Worm (Caenorhabditis elegans) whole organism, L4 larva: ENCODE results near the gene C02B4.3.

ENCODE experiments used
- F26F4.8 ChIP-seq: fragments of 200-800 bp; sonication (Bioruptor generic); conservative IDR thresholded peaks from 2 replicates; pipeline ENCODE4 v1.3.6; 2022; ENCODE audit warnings: missing genetic modification characterization, missing compliant biosample characterization
- F37D6.2 ChIP-seq: sonication (generic microtip); optimal IDR thresholded peaks from 2 replicates; lab custom pipeline; 2016; ENCODE audit warnings: mild to moderate bottlenecking, missing genetic modification characterization, missing compliant biosample characterization
- F44E2.7 ChIP-seq: fragments of 200-800 bp; sonication (Bioruptor generic); IDR thresholded peaks from 2 replicates; pipeline ENCODE4 v2.1.2; 2022; ENCODE audit warnings: missing genetic modification characterization, missing compliant biosample characterization
- Y75B8A.6 ChIP-seq: fragments of 200-800 bp; sonication (Bioruptor generic); IDR thresholded peaks from 2 replicates; pipeline ENCODE4 v1.3.6; 2022; ENCODE audit warnings: missing genetic modification reagents, missing genetic modification characterization, missing compliant biosample characterization
- ZK546.5 ChIP-seq, 2 experiments: sonication (generic microtip); optimal IDR thresholded peaks; 2 replicates each; lab custom pipeline; 2017; ENCODE audit warnings: missing biosample characterization in 2 of 2, missing genetic modification characterization in 2 of 2
- aha-1 ChIP-seq: fragments of 150-350 bp; peaks from one replicate; lab custom pipeline; 2014; ENCODE audit warnings: missing biosample characterization, missing genetic modification characterization
- aly-2 ChIP-seq: sonication (generic microtip); optimal IDR thresholded peaks from 2 replicates; lab custom pipeline; 2018; ENCODE audit warnings: missing biosample characterization, missing genetic modification characterization
- ama-1 ChIP-seq: fragments of 150-350 bp; optimal IDR thresholded peaks from 2 replicates; lab custom pipeline; 2014; ENCODE audit warnings: inconsistent platforms, mixed read lengths
- attf-4 ChIP-seq: sonication (generic microtip); optimal IDR thresholded peaks from 3 replicates; lab custom pipeline; 2017; ENCODE audit warnings: missing biosample characterization, missing genetic modification characterization
- ceh-28 ChIP-seq: fragments of 150-350 bp; optimal IDR thresholded peaks from 2 replicates; lab custom pipeline; 2014; ENCODE audit warnings: missing biosample characterization, missing genetic modification reagents, missing genetic modification characterization
- ctbp-1 ChIP-seq: fragments of 200-800 bp; sonication (Bioruptor generic); IDR thresholded peaks from 2 replicates; pipeline ENCODE4 v1.3.6; 2022; ENCODE audit warnings: missing genetic modification reagents, missing genetic modification characterization, missing compliant biosample characterization
- daf-12 ChIP-seq: fragments of 150-350 bp; optimal IDR thresholded peaks from 2 replicates; lab custom pipeline; 2014; ENCODE audit warnings: missing biosample characterization, missing genetic modification reagents, missing genetic modification characterization
- daf-16 ChIP-seq, 3 experiments: sonication (generic microtip); optimal IDR thresholded peaks; 2 replicates each; lab custom pipeline; 2016 to 2017; ENCODE audit warnings: missing genetic modification characterization in 3 of 3, missing genetic modification reagents in 3 of 3, mild to moderate bottlenecking in 2 of 3, missing compliant biosample characterization in 2 of 3, missing biosample characterization in 1 of 3, moderate library complexity in 1 of 3
- dmd-8 ChIP-seq: fragments of 200-800 bp; sonication (Bioruptor generic); IDR thresholded peaks from 2 replicates; pipeline ENCODE4 v1.3.6; 2022; ENCODE audit warnings: missing genetic modification characterization, missing compliant biosample characterization
- dpl-1 ChIP-seq: fragments of 150-350 bp; optimal IDR thresholded peaks from 2 replicates; lab custom pipeline; 2014; ENCODE audit warnings: missing biosample characterization, missing genetic modification reagents, missing genetic modification characterization
- egl-43 ChIP-seq: fragments of 200-800 bp; sonication (Bioruptor generic); IDR thresholded peaks from 2 replicates; pipeline ENCODE4 v1.3.6; 2022; ENCODE audit warnings: missing genetic modification reagents, missing genetic modification characterization, missing compliant biosample characterization
- fkh-10 ChIP-seq: fragments of 150-350 bp; optimal IDR thresholded peaks from 2 replicates; lab custom pipeline; 2014; ENCODE audit warnings: missing biosample characterization, missing genetic modification reagents, missing genetic modification characterization
- hlh-30 ChIP-seq: sonication (generic microtip); optimal IDR thresholded peaks from 2 replicates; lab custom pipeline; 2017; ENCODE audit warnings: antibody characterized with exemption, mild to moderate bottlenecking, missing genetic modification characterization, missing compliant biosample characterization; ENCODE audit not compliant: insufficient read depth
- jun-1 ChIP-seq: fragments of 150-350 bp; optimal IDR thresholded peaks from 2 replicates; lab custom pipeline; 2014; ENCODE audit warnings: missing biosample characterization, missing genetic modification reagents, missing genetic modification characterization
- lin-13 ChIP-seq: fragments of 150-350 bp; optimal IDR thresholded peaks from 2 replicates; lab custom pipeline; 2014; ENCODE audit warnings: missing biosample characterization, missing genetic modification reagents, missing genetic modification characterization
- lin-39 ChIP-seq: fragments of 150-350 bp; optimal IDR thresholded peaks from 2 replicates; lab custom pipeline; 2014; ENCODE audit warnings: missing biosample characterization, missing genetic modification reagents, missing genetic modification characterization
- lir-3 ChIP-seq: sonication (generic microtip); optimal IDR thresholded peaks from 2 replicates; lab custom pipeline; 2016; ENCODE audit warnings: mild to moderate bottlenecking, missing genetic modification characterization, missing compliant biosample characterization
- lsy-2 ChIP-seq, 2 experiments: fragments of 150-350 bp in 1 of 2; sonication (generic microtip) in 1 of 2; optimal IDR thresholded peaks; 2 replicates each; lab custom pipeline; 2014 to 2017; ENCODE audit warnings: missing biosample characterization in 2 of 2, missing genetic modification characterization in 2 of 2
- mdt-29 ChIP-seq: fragments of 200-800 bp; sonication (Bioruptor generic); IDR thresholded peaks from 2 replicates; pipeline ENCODE4 v1.3.6; 2022; ENCODE audit warnings: missing genetic modification reagents, missing genetic modification characterization, missing compliant biosample characterization
- mep-1 ChIP-seq: fragments of 150-350 bp; sonication (generic microtip); optimal IDR thresholded peaks from 3 replicates; lab custom pipeline; 2014; ENCODE audit warnings: missing biosample characterization, missing genetic modification characterization
- mxl-3 ChIP-seq: fragments of 200-800 bp; sonication (Bioruptor generic); optimal IDR thresholded peaks from 2 replicates; lab custom pipeline; 2018; ENCODE audit warnings: mild to moderate bottlenecking, missing genetic modification characterization, missing compliant biosample characterization
- nhr-11 ChIP-seq: fragments of 150-350 bp; optimal IDR thresholded peaks from 2 replicates; lab custom pipeline; 2014; ENCODE audit warnings: missing biosample characterization, missing genetic modification characterization
- nhr-237 ChIP-seq: sonication (generic microtip); optimal IDR thresholded peaks from 2 replicates; lab custom pipeline; 2017; ENCODE audit warnings: missing biosample characterization, missing genetic modification characterization
- nhr-28 ChIP-seq: fragments of 150-350 bp; optimal IDR thresholded peaks from 2 replicates; lab custom pipeline; 2014; ENCODE audit warnings: missing biosample characterization, missing genetic modification characterization
- nhr-42 ChIP-seq: fragments of 200-800 bp; sonication (Bioruptor generic); IDR thresholded peaks from 2 replicates; pipeline ENCODE4 v1.3.6; 2022; ENCODE audit warnings: missing genetic modification characterization, missing compliant biosample characterization
- nhr-6 ChIP-seq: fragments of 150-350 bp; optimal IDR thresholded peaks from 2 replicates; lab custom pipeline; 2014; ENCODE audit warnings: missing biosample characterization, missing genetic modification characterization
- nhr-76 ChIP-seq: fragments of 150-350 bp; optimal IDR thresholded peaks from 2 replicates; lab custom pipeline; 2014; ENCODE audit warnings: missing biosample characterization, missing genetic modification characterization
- pha-4 ChIP-seq, 2 experiments: fragments of 150-350 bp in 1 of 2; fragments of 200-800 bp in 1 of 2; sonication (Bioruptor generic) in 1 of 2; IDR thresholded peaks in 1 of 2; optimal IDR thresholded peaks in 1 of 2; 2 replicates each; pipeline versions ENCODE4 v1.3.6 to Lab custom; 2014 to 2022; ENCODE audit warnings: missing genetic modification characterization in 2 of 2, missing genetic modification reagents in 2 of 2, missing biosample characterization in 1 of 2, missing compliant biosample characterization in 1 of 2
- php-3 ChIP-seq: fragments of 200-800 bp; sonication (Bioruptor generic); IDR thresholded peaks from 2 replicates; pipeline ENCODE4 v1.3.6; 2022; ENCODE audit warnings: missing genetic modification reagents, missing genetic modification characterization, missing compliant biosample characterization
- rbr-2 ChIP-seq: sonication (generic microtip); optimal IDR thresholded peaks from 2 replicates; lab custom pipeline; 2016; ENCODE audit warnings: missing genotype, missing genetic modification characterization, missing compliant biosample characterization
- saeg-2 ChIP-seq: fragments of 200-800 bp; sonication (Bioruptor generic); IDR thresholded peaks from 2 replicates; pipeline ENCODE4 v1.3.6; 2022; ENCODE audit warnings: missing genetic modification reagents, missing genetic modification characterization, missing compliant biosample characterization
- set-16 ChIP-seq: fragments of 200-800 bp; sonication (Bioruptor generic); IDR thresholded peaks from 2 replicates; pipeline ENCODE4 v1.3.6; 2022; ENCODE audit warnings: missing genetic modification reagents, missing genetic modification characterization, missing compliant biosample characterization
- snpc-1.2 ChIP-seq: fragments of 200-800 bp; sonication (Bioruptor generic); IDR thresholded peaks from 2 replicates; pipeline ENCODE4 v1.3.6; 2022; ENCODE audit warnings: missing genetic modification reagents, missing genetic modification characterization, missing compliant biosample characterization
- unc-39 ChIP-seq: sonication (generic microtip); optimal IDR thresholded peaks from 2 replicates; lab custom pipeline; 2017; ENCODE audit warnings: missing biosample characterization, missing genetic modification characterization
- unc-62 ChIP-seq, 3 experiments: fragments of 150-350 bp in 1 of 3; sonication (generic microtip); optimal IDR thresholded peaks in 2 of 3; peaks in 1 of 3; 1 replicate in 1 of 3; 2 replicates in 2 of 3; lab custom pipeline; 2014 to 2017; ENCODE audit warnings: missing biosample characterization in 3 of 3, missing genetic modification characterization in 3 of 3, missing genetic modification reagents in 3 of 3, missing genotype in 1 of 3
- zip-11 ChIP-seq: fragments of 200-800 bp; sonication (Bioruptor generic); IDR thresholded peaks from 2 replicates; pipeline ENCODE4 v1.3.6; 2022; ENCODE audit warnings: missing genetic modification characterization, missing compliant biosample characterization
- zip-2 ChIP-seq: fragments of 150-350 bp; optimal IDR thresholded peaks from 2 replicates; lab custom pipeline; 2014; ENCODE audit warnings: missing biosample characterization, missing genetic modification characterization
- ztf-11 ChIP-seq: fragments of 150-350 bp; optimal IDR thresholded peaks from 2 replicates; lab custom pipeline; 2014; ENCODE audit warnings: missing biosample characterization, missing genetic modification characterization
- ztf-7 ChIP-seq: fragments of 150-350 bp; optimal IDR thresholded peaks from 2 replicates; lab custom pipeline; 2014; ENCODE audit warnings: missing biosample characterization, missing genetic modification characterization

Gene C02B4.3

DNA sequence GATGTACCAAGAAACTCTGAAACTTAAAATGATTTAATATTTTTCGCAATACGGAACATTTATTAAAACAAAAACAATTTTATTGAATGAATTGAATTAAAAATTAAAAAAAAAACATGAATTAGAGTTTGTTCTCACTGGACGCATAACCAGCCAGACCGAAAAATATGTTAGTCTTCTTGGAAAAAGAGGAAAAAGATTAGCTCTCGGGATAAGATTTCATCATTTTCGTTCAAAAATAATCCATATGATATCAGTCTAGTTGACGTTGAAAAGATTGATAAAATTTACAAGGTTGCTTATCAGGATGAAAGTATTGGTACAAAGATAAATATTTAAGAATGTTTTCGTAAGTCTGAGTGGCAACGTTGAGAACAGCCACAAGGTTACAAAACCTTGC lies 40.8 kb upstream of the C02B4.3 start, which contains the start of gene nhr-26:
TSS of gene nhr-26 (minus strand) at position 10 of the 400 bp plus-strand sequence.
- no peak for TF ChIP-seq snpc-1.2
- TF ChIP-seq ctbp-1 (GFP tag; lab: Robert Waterston, UW) = no peak
- no peak for TF ChIP-seq lin-13 (GFP tag; lab: Kevin White, UChicago)
- no peak for TF ChIP-seq zip-11 (GFP tag; lab: Robert Waterston, UW)
- no peak for TF ChIP-seq dmd-8 (GFP tag; lab: Robert Waterston, UW)
- no peak for TF ChIP-seq nhr-28 (tag; lab: Kevin White, UChicago)
- TF ChIP-seq daf-12 (tag; lab: Kevin White, UChicago) = no peak
- TF ChIP-seq nhr-11 = no peak
- no peak for TF ChIP-seq ceh-28 (tag; lab: Kevin White, UChicago)
- TF ChIP-seq ztf-11 = no peak
- no peak for TF ChIP-seq pha-4 (GFP tag; IDR thresholded peaks at IDR 0.05; lab: Robert Waterston, UW)
- no peak for TF ChIP-seq pha-4 (tag; optimal IDR thresholded peaks at IDR 0.05; lab: Kevin White, UChicago)
- no peak for TF ChIP-seq lir-3 (tag; lab: Kevin White, UChicago)
- no peak for TF ChIP-seq saeg-2 (GFP tag; lab: Robert Waterston, UW)
- no peak for TF ChIP-seq ztf-7 (tag; lab: Kevin White, UChicago)
- TF ChIP-seq php-3 = no peak
- no peak for TF ChIP-seq egl-43 (GFP tag; lab: Robert Waterston, UW)
- no peak for TF ChIP-seq F44E2.7 (GFP tag; lab: Robert Waterston, UW)
- no peak for TF ChIP-seq dpl-1 (GFP tag; lab: Kevin White, UChicago)

DNA sequence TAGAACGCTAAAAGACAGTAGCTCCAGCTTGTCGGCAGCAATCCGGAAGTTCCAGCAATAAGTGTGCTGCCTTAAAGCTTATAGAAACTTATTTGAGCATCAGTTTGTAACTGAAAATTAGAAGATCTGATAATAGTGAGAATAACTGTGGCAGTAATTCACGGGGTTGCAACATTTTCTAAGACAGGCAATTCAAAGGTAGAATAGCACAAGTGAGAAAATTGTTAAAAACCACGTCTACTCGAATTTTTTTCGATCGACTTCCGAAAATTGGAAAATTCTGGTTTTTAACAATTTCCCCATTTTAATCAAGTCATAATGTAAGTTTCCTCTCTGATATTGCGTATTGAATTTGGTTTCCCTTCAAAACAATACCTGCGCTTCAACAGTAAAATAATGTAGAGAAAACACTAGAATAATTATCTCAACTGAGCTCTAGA lies 33.5 kb upstream of the C02B4.3 start:
- TF ChIP-seq aha-1 (tag; lab: Kevin White, UChicago) (peak; percentile 66), saeg-2 (GFP tag; lab: Robert Waterston, UW) (no peak), F37D6.2 (tag; lab: Kevin White, UChicago) (peak; percentile 48), nhr-42 (GFP tag; lab: Robert Waterston, UW) (0 out of 2 replicates have a peak, but pooled peaks have one; percentile 45), attf-4 (tag; lab: Kevin White, UChicago) (no peak), ZK546.5 (tag; optimal IDR thresholded peaks at IDR 0.05; lab: Kevin White, UChicago) (peak in 1 of 2 experiments; percentile 24), lsy-2 (tag; optimal IDR thresholded peaks at IDR 0.05; lab: Kevin White, UChicago) (peak in 1 of 2 experiments; percentile 0), rbr-2 (tag; lab: Kevin White, UChicago) (peak; percentile 3)

DNA sequence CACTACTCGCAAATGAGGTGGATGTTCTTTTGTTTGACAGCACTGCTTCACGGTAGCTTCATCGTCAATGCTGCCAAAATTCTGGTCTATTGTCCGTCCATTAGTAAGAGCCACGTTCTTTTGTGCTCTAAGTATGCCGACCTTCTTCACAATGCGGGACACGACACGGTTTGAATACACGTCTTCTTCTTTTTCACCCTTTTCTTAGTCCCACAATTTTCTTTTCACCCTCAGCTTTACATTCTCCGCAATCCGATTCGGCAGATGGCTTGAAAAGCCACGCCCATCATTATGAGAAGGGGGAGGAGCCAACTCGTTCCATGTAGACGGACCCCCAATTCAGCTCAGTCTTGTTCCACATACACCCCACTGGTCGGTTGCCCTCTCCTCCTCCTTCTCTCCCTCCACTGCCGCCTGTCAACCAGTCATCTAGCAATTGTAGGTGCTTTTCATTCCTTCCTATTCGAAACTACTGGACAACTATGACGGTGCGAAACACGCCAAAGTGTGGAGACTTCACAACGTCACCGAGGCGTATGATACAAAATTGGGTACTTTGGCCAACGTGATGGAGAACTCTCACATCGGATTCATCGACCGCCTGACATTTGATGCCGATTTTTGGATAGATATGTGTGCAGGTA lies 32.2 kb upstream of the C02B4.3 start:
- TF ChIP-seq jun-1 (tag; lab: Kevin White, UChicago) (no peak), set-16 (no peak), aly-2 (no peak), F26F4.8 (GFP tag; lab: Robert Waterston, UW) (no peak), zip-2 (tag; lab: Kevin White, UChicago) (no peak), ama-1 (peak; percentile 60), lsy-2 (tag; optimal IDR thresholded peaks at IDR 0.05; lab: Kevin White, UChicago) (no peak), nhr-6 (no peak), rbr-2 (tag; lab: Kevin White, UChicago) (peak; percentile 18), daf-16 (GFP tag; optimal IDR thresholded peaks at IDR 0.05; lab: Kevin White, UChicago) (no peak), daf-16 (tag; optimal IDR thresholded peaks at IDR 0.05; lab: Kevin White, UChicago) (no peak), mxl-3 (GFP tag; lab: Kevin White, UChicago) (no peak), unc-62 (GFP tag; optimal IDR thresholded peaks at IDR 0.05 in 1 of 2; lab: Kevin White, UChicago) (peak in 1 of 2 experiments; percentile 97), unc-62 (tag; optimal IDR thresholded peaks at IDR 0.05; lab: Kevin White, UChicago) (no peak), hlh-30 (tag; lab: Kevin White, UChicago) (peak; percentile 22), lin-39 (tag; lab: Kevin White, UChicago) (no peak), aha-1 (tag; lab: Kevin White, UChicago) (peak; percentile 9), unc-39 (tag; lab: Kevin White, UChicago) (no peak), nhr-237 (tag; lab: Kevin White, UChicago) (no peak), egl-43 (GFP tag; lab: Robert Waterston, UW) (peak; percentile 56; the same call in 1 of the 2 replicates), nhr-76 (no peak), Y75B8A.6 (GFP tag; lab: Robert Waterston, UW) (no peak), mep-1 (peak; percentile 39), saeg-2 (GFP tag; lab: Robert Waterston, UW) (no peak), mdt-29 (no peak), fkh-10 (peak; percentile 71)
